Worm (Caenorhabditis elegans) whole organism, L1 larva: ENCODE data around the gene lig-1.

ENCODE experiments used
- ama-1 ChIP-seq: fragments of 150-350 bp; optimal IDR thresholded peaks from 2 replicates; lab custom pipeline; 2014
- egl-27 ChIP-seq, 2 experiments: fragments of 150-350 bp in 1 of 2; sonication (generic microtip); optimal IDR thresholded peaks; 3 replicates each; lab custom pipeline; 2017 to 2018; ENCODE audit warnings: missing biosample characterization in 2 of 2, missing genetic modification characterization in 2 of 2, missing genetic modification reagents in 2 of 2
- lin-14 ChIP-seq: fragments of 200-800 bp; sonication (Bioruptor generic); optimal IDR thresholded peaks from 2 replicates; lab custom pipeline; 2018; ENCODE audit warnings: mild to moderate bottlenecking, missing genetic modification characterization, moderate library complexity, missing compliant biosample characterization
- lin-35 ChIP-seq, 2 experiments: fragments of 150-350 bp; optimal IDR thresholded peaks; 2 replicates each; lab custom pipeline; 2014; ENCODE audit warnings: missing biosample characterization in 2 of 2, missing genetic modification characterization in 2 of 2, missing genetic modification reagents in 2 of 2
- lin-39 ChIP-seq: fragments of 150-350 bp; optimal IDR thresholded peaks from 2 replicates; lab custom pipeline; 2014; ENCODE audit warnings: missing biosample characterization, missing genetic modification reagents, missing genetic modification characterization
- mdl-1 ChIP-seq, 2 experiments: fragments of 150-350 bp; optimal IDR thresholded peaks; 2 replicates each; lab custom pipeline; 2014 to 2017; ENCODE audit warnings: missing biosample characterization in 2 of 2, missing genetic modification characterization in 2 of 2, inconsistent platforms in 1 of 2
- nhr-12 ChIP-seq: sonication (generic microtip); optimal IDR thresholded peaks from 2 replicates; lab custom pipeline; 2017; ENCODE audit warnings: missing biosample characterization, missing genetic modification characterization
- nhr-19 ChIP-seq: fragments of 200-800 bp; sonication (Bioruptor generic); conservative IDR thresholded peaks from 2 replicates; pipeline ENCODE4 v1.3.6; 2022; ENCODE audit warnings: missing genetic modification characterization, missing compliant biosample characterization
- nhr-76 ChIP-seq: sonication (generic microtip); optimal IDR thresholded peaks from 2 replicates; lab custom pipeline; 2017; ENCODE audit warnings: missing biosample characterization, missing genetic modification characterization
- nhr-90 ChIP-seq: sonication (generic microtip); optimal IDR thresholded peaks from 2 replicates; lab custom pipeline; 2016; ENCODE audit warnings: mild to moderate bottlenecking, missing genetic modification characterization, missing compliant biosample characterization; ENCODE audit not compliant: poor library complexity
- pax-3 ChIP-seq: fragments of 200-800 bp; sonication (Bioruptor generic); optimal IDR thresholded peaks from 2 replicates; lab custom pipeline; 2018; ENCODE audit warnings: mild to moderate bottlenecking, missing genetic modification characterization, moderate library complexity, missing compliant biosample characterization
- skn-1 ChIP-seq: fragments of 150-350 bp; optimal IDR thresholded peaks from 2 replicates; lab custom pipeline; 2014; ENCODE audit warnings: missing biosample characterization, missing genetic modification characterization
- snpc-4 ChIP-seq: fragments of 150-350 bp; optimal IDR thresholded peaks from 2 replicates; lab custom pipeline; 2014; ENCODE audit warnings: missing biosample characterization, missing genetic modification characterization
- tbx-2 ChIP-seq: sonication (generic microtip); optimal IDR thresholded peaks from 2 replicates; lab custom pipeline; 2016; ENCODE audit warnings: missing genetic modification characterization, missing compliant biosample characterization

DNA sequence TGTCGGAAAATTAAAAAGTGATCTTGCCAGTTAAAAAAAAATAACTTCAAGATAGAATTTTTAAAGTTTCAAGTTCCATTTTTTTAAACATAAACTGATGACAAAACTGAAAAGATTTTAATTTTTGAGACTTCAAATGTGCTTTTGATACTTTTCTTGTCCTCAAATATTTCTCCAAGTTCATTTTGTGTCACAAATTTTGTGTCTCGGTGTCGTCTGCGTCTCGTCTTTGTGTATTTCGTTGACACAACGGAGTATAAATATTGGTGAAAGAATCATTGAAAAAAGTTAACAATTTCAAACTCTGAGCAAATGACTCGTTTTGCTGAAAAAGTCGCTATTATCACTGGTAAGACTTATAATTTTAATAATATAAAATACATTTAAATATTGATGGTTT lies 29.9 kb upstream of the lig-1 start, which contains the start of gene D1054.8:
- TF ChIP-seq lin-14, result no peak
- TF ChIP-seq pax-3, result no peak
- no peak for TF ChIP-seq ama-1 (lab: Kevin White, UChicago)
- TF ChIP-seq mdl-1 (tag; optimal IDR thresholded peaks at IDR 0.05; lab: Kevin White, UChicago), result no peak
- no peak for TF ChIP-seq nhr-76
- TF ChIP-seq nhr-12, result no peak
- no peak for TF ChIP-seq nhr-90
- TF ChIP-seq lin-39, result no peak
- no peak for TF ChIP-seq skn-1
- no peak for TF ChIP-seq lin-35 (GFP tag; optimal IDR thresholded peaks at IDR 0.05; lab: Kevin White, UChicago)
- TF ChIP-seq nhr-19, result no peak
- no peak for TF ChIP-seq tbx-2
- no peak for TF ChIP-seq snpc-4 (tag; lab: Kevin White, UChicago)
- TF ChIP-seq egl-27 (tag; optimal IDR thresholded peaks at IDR 0.05; lab: Kevin White, UChicago), result no peak
